Fruit fly (Drosophila melanogaster) whole organism, embryonic: ENCODE measurements around the gene CG4041.

ENCODE experiments used
- Adf1 ChIP-seq: fragments of 200-800 bp; sonication (Bioruptor generic); IDR thresholded peaks from 2 replicates; pipeline ENCODE4 v1.3.6; 2022; ENCODE audit warnings: missing biosample characterization, missing genetic modification characterization
- Bdp1 ChIP-seq: fragments of 200-800 bp; sonication (Bioruptor generic); optimal IDR thresholded peaks from 3 replicates; lab custom pipeline; 2016; ENCODE audit warnings: missing biosample characterization, missing genetic modification characterization
- CG13624 ChIP-seq: fragments of 200-800 bp; sonication (Bioruptor generic); optimal IDR thresholded peaks from 2 replicates; lab custom pipeline; 2016; ENCODE audit warnings: missing biosample characterization, missing genetic modification characterization
- CG13894 ChIP-seq: fragments of 200-800 bp; sonication (Bioruptor generic); optimal IDR thresholded peaks from 3 replicates; lab custom pipeline; 2018; ENCODE audit warnings: missing biosample characterization, mild to moderate bottlenecking, missing genetic modification characterization, moderate library complexity
- CG14710 ChIP-seq: fragments of 200-800 bp; sonication (Bioruptor generic); optimal IDR thresholded peaks from 3 replicates; lab custom pipeline; 2019; ENCODE audit warnings: missing biosample characterization, mild to moderate bottlenecking, missing genetic modification characterization, moderate library complexity
- CG1603 ChIP-seq: fragments of 200-800 bp; sonication (Bioruptor generic); optimal IDR thresholded peaks from 2 replicates; lab custom pipeline; 2019; ENCODE audit warnings: missing biosample characterization, mild to moderate bottlenecking, missing genetic modification characterization, moderate library complexity
- CG16813 ChIP-seq: fragments of 200-800 bp; sonication (Bioruptor generic); IDR thresholded peaks from 3 replicates; pipeline ENCODE4 v1.3.6; 2022; ENCODE audit warnings: missing biosample characterization, missing genetic modification characterization; ENCODE audit not compliant: partially characterized antibody
- CG17361 ChIP-seq: fragments of 200-800 bp; sonication (Bioruptor generic); IDR thresholded peaks from 3 replicates; pipeline ENCODE4 v1.3.6; 2022; ENCODE audit warnings: missing biosample characterization, missing genetic modification characterization
- CG17385 ChIP-seq: fragments of 200-800 bp; sonication (Bioruptor generic); optimal IDR thresholded peaks from 3 replicates; lab custom pipeline; 2018; ENCODE audit warnings: missing biosample characterization, mild to moderate bottlenecking, missing genetic modification characterization
- CG18262 ChIP-seq: fragments of 200-800 bp; optimal IDR thresholded peaks from 3 replicates; lab custom pipeline; 2019; ENCODE audit warnings: missing biosample characterization, mild to moderate bottlenecking, missing genetic modification characterization, moderate library complexity
- CG2202 ChIP-seq: fragments of 200-800 bp; sonication (Bioruptor generic); optimal IDR thresholded peaks from 2 replicates; lab custom pipeline; 2018; ENCODE audit warnings: missing biosample characterization, mild to moderate bottlenecking, missing genetic modification characterization
- CG4424 ChIP-seq: fragments of 200-800 bp; sonication (Bioruptor generic); optimal IDR thresholded peaks from 3 replicates; lab custom pipeline; 2016; ENCODE audit warnings: missing biosample characterization, missing genetic modification characterization
- CG4854 ChIP-seq: fragments of 200-800 bp; sonication (Bioruptor generic); optimal IDR thresholded peaks from 2 replicates; lab custom pipeline; 2016; ENCODE audit warnings: missing biosample characterization, missing genetic modification characterization, inconsistent platforms
- CG6791 ChIP-seq: fragments of 200-800 bp; sonication (Bioruptor generic); IDR thresholded peaks from 3 replicates; pipeline ENCODE4 v1.3.6; 2022; ENCODE audit warnings: missing biosample characterization, missing genetic modification characterization; ENCODE audit not compliant: partially characterized antibody
- CG8089 ChIP-seq: fragments of 200-800 bp; sonication (Bioruptor generic); optimal IDR thresholded peaks from 3 replicates; lab custom pipeline; 2016; ENCODE audit warnings: missing biosample characterization, missing genetic modification characterization
- CG8290 ChIP-seq, 3 experiments: fragments of 200-800 bp; sonication (Bioruptor generic); optimal IDR thresholded peaks; 2 replicates each; lab custom pipeline; 2016 to 2019; ENCODE audit warnings: missing biosample characterization in 3 of 3, missing genetic modification characterization in 3 of 3, mild to moderate bottlenecking in 2 of 3, moderate library complexity in 1 of 3
- CG8765 ChIP-seq: fragments of 200-800 bp; sonication (Bioruptor generic); IDR thresholded peaks from 2 replicates; pipeline ENCODE4 v1.3.6; 2022; ENCODE audit warnings: missing biosample characterization, missing genetic modification characterization
- CG9215 ChIP-seq: fragments of 200-800 bp; sonication (Bioruptor generic); IDR thresholded peaks from 2 replicates; pipeline ENCODE4 v1.3.6; 2022; ENCODE audit warnings: missing biosample characterization, missing genetic modification characterization
- CoRest ChIP-seq: fragments of 200-800 bp; sonication (Bioruptor generic); optimal IDR thresholded peaks from 3 replicates; lab custom pipeline; 2018; ENCODE audit warnings: missing biosample characterization, mild to moderate bottlenecking, missing genetic modification characterization, moderate library complexity
- Dbx ChIP-seq: fragments of 200-800 bp; sonication (Bioruptor generic); IDR thresholded peaks from 3 replicates; pipeline ENCODE4 v1.3.6; 2022; ENCODE audit warnings: missing biosample characterization, missing genetic modification characterization
- Deaf1 ChIP-seq: fragments of 200-800 bp; optimal IDR thresholded peaks from 3 replicates; lab custom pipeline; 2019; ENCODE audit warnings: missing biosample characterization, mild to moderate bottlenecking, missing genetic modification characterization, moderate library complexity
- Dip3 ChIP-seq: fragments of 200-800 bp; sonication (Bioruptor generic); optimal IDR thresholded peaks from 3 replicates; lab custom pipeline; 2016; ENCODE audit warnings: missing biosample characterization, missing genetic modification characterization
- Elba2 ChIP-seq: fragments of 200-800 bp; sonication (Bioruptor generic); optimal IDR thresholded peaks from 3 replicates; lab custom pipeline; 2016; ENCODE audit warnings: missing biosample characterization, missing genetic modification characterization
- HLH54F ChIP-seq: fragments of 200-800 bp; sonication (Bioruptor generic); optimal IDR thresholded peaks from 3 replicates; lab custom pipeline; 2016; ENCODE audit warnings: missing biosample characterization, missing genetic modification characterization
- Hr39 ChIP-seq: fragments of >200 bp; optimal IDR thresholded peaks from 2 replicates; lab custom pipeline; 2017
- Hsf ChIP-seq: fragments of 200-800 bp; sonication (Bioruptor generic); optimal IDR thresholded peaks from 3 replicates; lab custom pipeline; 2016; ENCODE audit warnings: missing biosample characterization, missing genetic modification characterization
- MESR4 ChIP-seq: fragments of 200-800 bp; sonication (Bioruptor generic); optimal IDR thresholded peaks from 2 replicates; lab custom pipeline; 2018; ENCODE audit warnings: missing biosample characterization, mild to moderate bottlenecking, missing genetic modification characterization, moderate library complexity
- Med ChIP-seq: fragments of 200-800 bp; sonication (Bioruptor generic); peaks from one replicate; lab custom pipeline; 2016; ENCODE audit warnings: missing biosample characterization, missing genetic modification characterization, mild to moderate bottlenecking, inconsistent platforms, moderate library complexity
- Mrtf ChIP-seq: fragments of 200-800 bp; sonication (Bioruptor generic); IDR thresholded peaks from 3 replicates; pipeline ENCODE4 v1.3.6; 2022; ENCODE audit warnings: missing biosample characterization, missing genetic modification characterization
- Oaz ChIP-seq: fragments of 200-800 bp; sonication (Bioruptor generic); IDR thresholded peaks from 2 replicates; pipeline ENCODE4 v1.3.6; 2022; ENCODE audit warnings: missing biosample characterization, missing genetic modification characterization
- Sox102F ChIP-seq: fragments of 200-800 bp; sonication (Bioruptor generic); optimal IDR thresholded peaks from 2 replicates; lab custom pipeline; 2018; ENCODE audit warnings: missing biosample characterization, mild to moderate bottlenecking, missing genetic modification characterization, moderate library complexity
- YL-1 ChIP-seq: fragments of 200-800 bp; sonication (Bioruptor generic); optimal IDR thresholded peaks from 3 replicates; lab custom pipeline; 2017; ENCODE audit warnings: missing biosample characterization, mild to moderate bottlenecking, missing genetic modification characterization
- caup ChIP-seq: fragments of 200-800 bp; sonication (Bioruptor generic); optimal IDR thresholded peaks from 3 replicates; lab custom pipeline; 2017; ENCODE audit warnings: missing biosample characterization, mild to moderate bottlenecking, missing genetic modification characterization, moderate library complexity; ENCODE audit not compliant: severe bottlenecking
- chinmo ChIP-seq: fragments of 200-800 bp; sonication (Bioruptor generic); IDR thresholded peaks from 4 replicates; pipeline ENCODE4 v1.3.6; 2022; ENCODE audit warnings: missing biosample characterization, missing genetic modification characterization; ENCODE audit not compliant: partially characterized antibody
- crp ChIP-seq, 2 experiments: fragments of 200-800 bp; sonication (Bioruptor generic); optimal IDR thresholded peaks; 2 replicates in 1 of 2; 3 replicates in 1 of 2; lab custom pipeline; 2017; ENCODE audit warnings: missing biosample characterization in 2 of 2, missing genetic modification characterization in 2 of 2, mild to moderate bottlenecking in 1 of 2, moderate library complexity in 1 of 2
- disco-r ChIP-seq: fragments of 200-800 bp; sonication (Bioruptor generic); optimal IDR thresholded peaks from 2 replicates; lab custom pipeline; 2016; ENCODE audit warnings: missing biosample characterization, missing genetic modification characterization
- dm ChIP-seq: fragments of 200-800 bp; sonication (Bioruptor generic); optimal IDR thresholded peaks from 3 replicates; lab custom pipeline; 2016; ENCODE audit warnings: missing biosample characterization, missing genetic modification characterization
- ewg ChIP-seq: fragments of 200-800 bp; sonication (Bioruptor generic); optimal IDR thresholded peaks from 3 replicates; lab custom pipeline; 2017; ENCODE audit warnings: mild to moderate bottlenecking, missing biosample characterization, missing genetic modification reagents, missing genetic modification characterization
- gem ChIP-seq: fragments of 200-800 bp; sonication (Bioruptor generic); optimal IDR thresholded peaks from 2 replicates; lab custom pipeline; 2019; ENCODE audit warnings: missing biosample characterization, mild to moderate bottlenecking, missing genetic modification characterization, moderate library complexity
- gfzf ChIP-seq: fragments of 200-800 bp; sonication (Bioruptor generic); optimal IDR thresholded peaks from 2 replicates; lab custom pipeline; 2016; ENCODE audit warnings: missing biosample characterization, mild to moderate bottlenecking, missing genetic modification characterization, moderate library complexity
- gt ChIP-seq: fragments of 200-800 bp; sonication (Bioruptor generic); IDR thresholded peaks from 2 replicates; pipeline ENCODE4 v1.3.6; 2022; ENCODE audit warnings: missing biosample characterization, missing genetic modification characterization
- lab ChIP-seq: fragments of 200-800 bp; sonication (Bioruptor generic); optimal IDR thresholded peaks from 3 replicates; lab custom pipeline; 2017; ENCODE audit warnings: missing biosample characterization, missing genetic modification characterization, mild to moderate bottlenecking, moderate library complexity, missing genetic modification reagents
- lmd ChIP-seq: fragments of 200-800 bp; sonication (Bioruptor generic); IDR thresholded peaks from 2 replicates; pipeline ENCODE4 v1.3.6; 2022; ENCODE audit warnings: missing biosample characterization, missing genetic modification characterization
- mld ChIP-seq: fragments of 200-800 bp; sonication (Bioruptor generic); IDR thresholded peaks from 3 replicates; pipeline ENCODE4 v1.3.6; 2022; ENCODE audit warnings: missing biosample characterization, missing genetic modification characterization; ENCODE audit not compliant: partially characterized antibody
- slbo ChIP-seq: fragments of 200-800 bp; sonication (Bioruptor generic); IDR thresholded peaks from 2 replicates; pipeline ENCODE4 v1.3.6; 2022; ENCODE audit warnings: missing biosample characterization, missing genetic modification characterization
- sqz ChIP-seq: fragments of 200-800 bp; sonication (Bioruptor generic); optimal IDR thresholded peaks from 3 replicates; lab custom pipeline; 2018; ENCODE audit warnings: missing biosample characterization, mild to moderate bottlenecking, missing genetic modification characterization
- tin ChIP-seq: fragments of 200-800 bp; sonication (Bioruptor generic); optimal IDR thresholded peaks from 3 replicates; lab custom pipeline; 2016; ENCODE audit warnings: missing biosample characterization, missing genetic modification characterization
- trem ChIP-seq: fragments of 200-800 bp; optimal IDR thresholded peaks from 3 replicates; lab custom pipeline; 2019; ENCODE audit warnings: missing biosample characterization, mild to moderate bottlenecking, missing genetic modification characterization, moderate library complexity

The CG4041 gene

DNA sequence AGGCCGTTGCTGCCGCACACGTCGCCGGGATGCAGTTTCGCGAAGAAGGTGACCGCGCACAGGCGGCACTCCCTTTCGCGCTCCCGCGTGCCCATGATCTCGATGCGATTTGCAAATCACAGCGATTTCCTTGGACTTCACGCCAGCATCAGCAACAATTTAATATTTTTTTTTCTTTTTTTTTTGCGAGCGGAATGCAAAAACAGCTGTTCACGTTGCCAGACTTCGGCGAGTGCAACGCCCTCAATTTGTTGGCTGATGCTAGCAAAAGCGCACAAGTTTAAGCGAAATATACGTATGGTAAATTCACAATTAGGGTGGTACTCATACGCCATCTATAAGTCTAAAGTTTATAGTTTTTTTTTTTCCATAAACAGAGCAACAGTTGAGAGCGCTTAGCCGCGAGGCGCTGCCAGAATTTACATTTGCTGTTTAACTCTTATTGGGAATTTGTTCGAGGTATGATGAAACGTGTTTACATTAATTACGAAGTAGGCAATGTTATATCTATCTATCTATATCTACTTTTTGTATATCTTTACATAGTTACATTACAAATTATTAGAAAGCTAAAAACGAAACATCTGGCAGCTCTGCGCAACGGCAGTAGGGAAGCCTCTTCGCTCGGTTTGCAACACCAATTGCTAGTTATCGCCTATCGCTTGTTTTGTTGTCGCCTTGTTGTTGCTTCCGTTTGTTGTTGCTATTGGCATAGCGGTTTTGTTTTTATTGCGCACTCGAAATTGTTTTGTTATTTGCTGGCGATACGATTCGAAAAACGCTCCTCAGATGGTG, at the start of gene CG4041, which contains the start of gene Hgsnat:
CG4041 (minus strand) TSS at position 220 of the 795 bp plus-strand sequence.
Hgsnat (plus strand) TSS at position 503 of the 795 bp plus-strand sequence.
- TF ChIP-seq CG9215 (GFP tag; lab: Robert Waterston, UW) = no peak
- no peak for TF ChIP-seq CG6791 (GFP tag; lab: Robert Waterston, UW)
- peak; percentile 30 for TF ChIP-seq gem (tag; lab: Kevin White, UChicago)
- TF ChIP-seq trem (tag; lab: Kevin White, UChicago) = peak; percentile 45
- no peak for TF ChIP-seq ewg (GFP tag; lab: Kevin White, UChicago)
- no peak for TF ChIP-seq Hr39 (lab: Kevin White, UChicago)
- no peak for TF ChIP-seq lmd (GFP tag; lab: Robert Waterston, UW)
- 0 out of 4 replicates have a peak, but pooled peaks have one; percentile 13 for TF ChIP-seq chinmo (GFP tag; lab: Robert Waterston, UW)
- peak; percentile 18 for TF ChIP-seq CG13624
- TF ChIP-seq CG8765 (GFP tag; lab: Robert Waterston, UW) = no peak
- TF ChIP-seq CG2202 (tag; lab: Kevin White, UChicago) = no peak
- TF ChIP-seq Bdp1 = peak; percentile 13
- no peak for TF ChIP-seq CG18262 (tag; lab: Kevin White, UChicago)
- TF ChIP-seq Mrtf (GFP tag; lab: Robert Waterston, UW) = no peak
- TF ChIP-seq tin (GFP tag; lab: Kevin White, UChicago) = peak; percentile 22
- TF ChIP-seq CG13894 (tag; lab: Kevin White, UChicago) = no peak
- TF ChIP-seq CoRest = peak; percentile 35
- no peak for TF ChIP-seq Dbx
- peak; percentile 6 for TF ChIP-seq Hsf (GFP tag; lab: Kevin White, UChicago)
- TF ChIP-seq HLH54F (GFP tag; lab: Kevin White, UChicago) = peak; percentile 32
- TF ChIP-seq crp (GFP tag; optimal IDR thresholded peaks at IDR 0.05; lab: Kevin White, UChicago) = peak; percentile 28 to 83
- peak; percentile 44 for TF ChIP-seq CG1603 (tag; lab: Kevin White, UChicago)
- TF ChIP-seq gfzf (GFP tag; lab: Kevin White, UChicago) = peak; percentile 29
- TF ChIP-seq mld (GFP tag; lab: Robert Waterston, UW) = no peak
- TF ChIP-seq Elba2 (GFP tag; lab: Kevin White, UChicago) = peak; percentile 84
- TF ChIP-seq disco-r (GFP tag; lab: Kevin White, UChicago) = no peak
- peak; percentile 5 for TF ChIP-seq caup (GFP tag; lab: Kevin White, UChicago)
- peak; percentile 13 for TF ChIP-seq Sox102F (GFP tag; lab: Kevin White, UChicago)
- TF ChIP-seq sqz (GFP tag; lab: Kevin White, UChicago) = peak; percentile 74
- no peak for TF ChIP-seq YL-1 (GFP tag; lab: Kevin White, UChicago)
- TF ChIP-seq gt (GFP tag; lab: Robert Waterston, UW) = no peak
- peak; percentile 14 for TF ChIP-seq Dip3 (GFP tag; lab: Kevin White, UChicago)
- no peak for TF ChIP-seq CG4854 (GFP tag; lab: Kevin White, UChicago)
- TF ChIP-seq slbo = peak; percentile 31; the same call in 1 of the 2 replicates
- peak; percentile 4 for TF ChIP-seq CG4424 (GFP tag; lab: Kevin White, UChicago)
- peak; percentile 38 for TF ChIP-seq MESR4
- no peak for TF ChIP-seq CG8089 (GFP tag; lab: Kevin White, UChicago)
- peak; percentile 49 for TF ChIP-seq Med (GFP tag; lab: Kevin White, UChicago)
- TF ChIP-seq CG14710 (tag; lab: Kevin White, UChicago) = peak; percentile 33
- no peak for TF ChIP-seq Deaf1 (tag; lab: Kevin White, UChicago)
- TF ChIP-seq Oaz (GFP tag; lab: Robert Waterston, UW) = no peak
- TF ChIP-seq lab (GFP tag; lab: Kevin White, UChicago) = peak; percentile 26
- no peak for TF ChIP-seq CG17385 (GFP tag; lab: Kevin White, UChicago)
- TF ChIP-seq CG17361 (GFP tag; lab: Robert Waterston, UW) = peak; percentile 50; the same call in 1 of the 3 replicates
- TF ChIP-seq dm (GFP tag; lab: Kevin White, UChicago) = peak; percentile 19
- TF ChIP-seq CG16813 (GFP tag; lab: Robert Waterston, UW) = 0 out of 3 replicates have a peak, but pooled peaks have one; percentile 6
- no peak for TF ChIP-seq Adf1 (GFP tag; lab: Robert Waterston, UW)
- TF ChIP-seq CG8290 (GFP tag; optimal IDR thresholded peaks at IDR 0.05; lab: Kevin White, UChicago) = peak; percentile 32
- TF ChIP-seq CG8290 (tag; optimal IDR thresholded peaks at IDR 0.05; lab: Kevin White, UChicago) = no peak
